Fruit fly (Drosophila melanogaster): ENCODE results near the gene mex1.

dm6 chr3L:15523806-15524346 lies 4.5 kb upstream of the mex1 start, which contains the start of gene CG7945:
- no peak for TF ChIP-seq CG11723 (GFP tag; optimal IDR thresholded peaks at IDR 0.05)
- no peak for TF ChIP-seq CG3847 (GFP tag; IDR thresholded peaks at IDR 0.05)
- TF ChIP-seq CG2120 (GFP tag; optimal IDR thresholded peaks at IDR 0.05): no peak
- peak; percentile 72 for TF ChIP-seq CG34224 (GFP tag; IDR thresholded peaks at IDR 0.05; ENCODE audit: partially characterized antibody)
- TF ChIP-seq CG13424 (tag; optimal IDR thresholded peaks at IDR 0.05): no peak
- TF ChIP-seq CG8281 (tag; optimal IDR thresholded peaks at IDR 0.05): no peak
- TF ChIP-seq Ptx1 (GFP tag; IDR thresholded peaks at IDR 0.05): no peak
- no peak for TF ChIP-seq hb (GFP tag; IDR thresholded peaks at IDR 0.05; ENCODE audit: partially characterized antibody)

All from whole organism, embryonic.